Fruit fly (Drosophila melanogaster) whole organism, embryonic: ENCODE results near the gene Acp32CD.

Experiments
- Ada2b ChIP-seq: fragments of 200-800 bp; sonication (Bioruptor generic); IDR thresholded peaks from 2 replicates; pipeline ENCODE4 v1.3.6; 2022; ENCODE audit warnings: missing biosample characterization, missing genetic modification characterization
- Atf-2 ChIP-seq: fragments of 200-800 bp; sonication (Bioruptor generic); optimal IDR thresholded peaks from 2 replicates; lab custom pipeline; 2016; ENCODE audit warnings: missing biosample characterization, missing genetic modification characterization
- Atf6 ChIP-seq: fragments of 200-800 bp; sonication (Bioruptor generic); IDR thresholded peaks from 2 replicates; pipeline ENCODE4 v1.3.6; 2022; ENCODE audit warnings: missing biosample characterization, missing genetic modification characterization
- CG10565 ChIP-seq: fragments of 200-800 bp; sonication (Bioruptor generic); optimal IDR thresholded peaks from 3 replicates; lab custom pipeline; 2016; ENCODE audit warnings: missing biosample characterization, mild to moderate bottlenecking, missing genetic modification characterization
- CG10979 ChIP-seq: fragments of 200-800 bp; sonication (Bioruptor generic); optimal IDR thresholded peaks from 2 replicates; lab custom pipeline; 2018; ENCODE audit warnings: missing biosample characterization, mild to moderate bottlenecking, missing genetic modification characterization, moderate library complexity
- CG12299 ChIP-seq: fragments of 200-800 bp; sonication (Bioruptor generic); optimal IDR thresholded peaks from 2 replicates; lab custom pipeline; 2018; ENCODE audit warnings: missing biosample characterization, mild to moderate bottlenecking, missing genetic modification characterization
- CG13424 ChIP-seq: fragments of 200-800 bp; sonication (Bioruptor generic); optimal IDR thresholded peaks from 2 replicates; lab custom pipeline; 2019; ENCODE audit warnings: missing biosample characterization, mild to moderate bottlenecking, missing genetic modification characterization, moderate library complexity
- CG14050 ChIP-seq: fragments of 200-800 bp; sonication (Bioruptor generic); IDR thresholded peaks from 3 replicates; pipeline ENCODE4 v1.3.6; 2022; ENCODE audit warnings: missing biosample characterization, missing genetic modification characterization
- CG14965 ChIP-seq: fragments of 200-800 bp; sonication (Bioruptor generic); optimal IDR thresholded peaks from 2 replicates; lab custom pipeline; 2016; ENCODE audit warnings: missing biosample characterization, missing genetic modification characterization, borderline replicate concordance
- CG15269 ChIP-seq: fragments of 200-800 bp; sonication (Bioruptor generic); optimal IDR thresholded peaks from 2 replicates; lab custom pipeline; 2018; ENCODE audit warnings: missing biosample characterization, mild to moderate bottlenecking, missing genetic modification characterization, moderate library complexity
- CG15479 ChIP-seq: fragments of 200-800 bp; sonication (Bioruptor generic); optimal IDR thresholded peaks from 3 replicates; lab custom pipeline; 2019; ENCODE audit warnings: missing biosample characterization, mild to moderate bottlenecking, missing genetic modification characterization, moderate library complexity
- CG1792 ChIP-seq: fragments of 200-800 bp; sonication (Bioruptor generic); optimal IDR thresholded peaks from 2 replicates; lab custom pipeline; 2016; ENCODE audit warnings: missing biosample characterization, missing genetic modification characterization
- CG4730 ChIP-seq: fragments of 200-800 bp; sonication (Bioruptor generic); IDR thresholded peaks from 2 replicates; pipeline ENCODE4 v1.3.6; 2022; ENCODE audit warnings: missing biosample characterization, missing genetic modification characterization
- CG9727 ChIP-seq: fragments of 200-800 bp; sonication (Bioruptor generic); optimal IDR thresholded peaks from 3 replicates; lab custom pipeline; 2017; ENCODE audit warnings: missing biosample characterization, mild to moderate bottlenecking, missing genetic modification characterization
- CG9932 ChIP-seq: fragments of 200-800 bp; sonication (Bioruptor generic); IDR thresholded peaks from 2 replicates; pipeline ENCODE4 v1.3.6; 2022; ENCODE audit warnings: missing biosample characterization, missing genetic modification characterization
- CkIIα-i1 ChIP-seq: fragments of 200-800 bp; sonication (Bioruptor generic); IDR thresholded peaks from 2 replicates; pipeline ENCODE4 v1.3.6; 2022; ENCODE audit warnings: missing biosample characterization, missing genetic modification characterization
- CoRest ChIP-seq: fragments of 200-800 bp; sonication (Bioruptor generic); optimal IDR thresholded peaks from 3 replicates; lab custom pipeline; 2018; ENCODE audit warnings: missing biosample characterization, mild to moderate bottlenecking, missing genetic modification characterization, moderate library complexity
- Doc2 ChIP-seq: fragments of 200-800 bp; sonication (Bioruptor generic); IDR thresholded peaks from 2 replicates; pipeline ENCODE4 v1.3.6; 2022; ENCODE audit warnings: missing biosample characterization, missing genetic modification characterization
- Elba2 ChIP-seq: fragments of 200-800 bp; sonication (Bioruptor generic); optimal IDR thresholded peaks from 3 replicates; lab custom pipeline; 2016; ENCODE audit warnings: missing biosample characterization, missing genetic modification characterization
- Ets65A ChIP-seq: fragments of 200-800 bp; sonication (Bioruptor generic); peaks from one replicate; lab custom pipeline; 2016; ENCODE audit warnings: missing biosample characterization, missing genetic modification characterization
- Fer1 ChIP-seq: fragments of 200-800 bp; sonication (Bioruptor generic); optimal IDR thresholded peaks from 2 replicates; lab custom pipeline; 2017; ENCODE audit warnings: missing biosample characterization, mild to moderate bottlenecking, missing genetic modification characterization
- Fer3 ChIP-seq: fragments of 200-800 bp; sonication (Bioruptor generic); optimal IDR thresholded peaks from 2 replicates; lab custom pipeline; 2018; ENCODE audit warnings: missing biosample characterization, mild to moderate bottlenecking, missing genetic modification characterization, moderate library complexity
- HHEX ChIP-seq: fragments of 200-800 bp; sonication (Bioruptor generic); optimal IDR thresholded peaks from 3 replicates; lab custom pipeline; 2017; ENCODE audit warnings: missing biosample characterization, mild to moderate bottlenecking, missing genetic modification characterization, missing genetic modification reagents
- Ravus ChIP-seq: fragments of 200-800 bp; sonication (Bioruptor generic); IDR thresholded peaks from 2 replicates; pipeline ENCODE4 v1.3.6; 2022; ENCODE audit warnings: missing biosample characterization, missing genetic modification characterization
- Rx ChIP-seq: fragments of 200-800 bp; sonication (Bioruptor generic); IDR thresholded peaks from 2 replicates; pipeline ENCODE4 v1.3.6; 2022; ENCODE audit warnings: missing biosample characterization, missing genetic modification characterization
- Side ChIP-seq: fragments of 200-800 bp; sonication (Bioruptor generic); optimal IDR thresholded peaks from 2 replicates; lab custom pipeline; 2016; ENCODE audit warnings: missing biosample characterization, missing genetic modification characterization
- Sin3A ChIP-seq: fragments of >200 bp; optimal IDR thresholded peaks from 2 replicates; lab custom pipeline; 2018
- YL-1 ChIP-seq: fragments of 200-800 bp; sonication (Bioruptor generic); optimal IDR thresholded peaks from 3 replicates; lab custom pipeline; 2017; ENCODE audit warnings: missing biosample characterization, mild to moderate bottlenecking, missing genetic modification characterization
- ato ChIP-seq: fragments of 200-800 bp; sonication (Bioruptor generic); IDR thresholded peaks from 2 replicates; pipeline ENCODE4 v1.3.6; 2022; ENCODE audit warnings: missing biosample characterization, missing genetic modification characterization; ENCODE audit not compliant: partially characterized antibody
- bowl ChIP-seq: fragments of 200-800 bp; sonication (Bioruptor generic); IDR thresholded peaks from 2 replicates; pipeline ENCODE4 v1.3.6; 2022; ENCODE audit warnings: missing biosample characterization, missing genetic modification characterization
- chinmo ChIP-seq: fragments of 200-800 bp; sonication (Bioruptor generic); IDR thresholded peaks from 4 replicates; pipeline ENCODE4 v1.3.6; 2022; ENCODE audit warnings: missing biosample characterization, missing genetic modification characterization; ENCODE audit not compliant: partially characterized antibody
- crol ChIP-seq: fragments of 200-800 bp; sonication (Bioruptor generic); IDR thresholded peaks from 2 replicates; pipeline ENCODE4 v1.3.6; 2022; ENCODE audit warnings: missing biosample characterization, missing genetic modification characterization
- dmrt99B ChIP-seq: fragments of 200-800 bp; sonication (Bioruptor generic); optimal IDR thresholded peaks from 2 replicates; lab custom pipeline; 2018; ENCODE audit warnings: missing biosample characterization, mild to moderate bottlenecking, missing genetic modification characterization, moderate library complexity
- hbn ChIP-seq: fragments of 200-800 bp; sonication (Bioruptor generic); IDR thresholded peaks from 2 replicates; pipeline ENCODE4 v1.3.6; 2022; ENCODE audit warnings: missing biosample characterization, missing genetic modification characterization; ENCODE audit not compliant: partially characterized antibody
- hth ChIP-seq: fragments of >200 bp; optimal IDR thresholded peaks from 2 replicates; lab custom pipeline; 2017; ENCODE audit warnings: inconsistent platforms
- knrl ChIP-seq: fragments of 200-800 bp; sonication (Bioruptor generic); IDR thresholded peaks from 3 replicates; pipeline ENCODE4 v1.3.6; 2022; ENCODE audit warnings: missing biosample characterization, missing genetic modification characterization; ENCODE audit not compliant: partially characterized antibody
- lola ChIP-seq, 3 experiments: fragments of >200 bp in 2 of 3; fragments of 200-800 bp in 1 of 3; sonication (Bioruptor generic) in 1 of 3; optimal IDR thresholded peaks; 2 replicates each; lab custom pipeline; 2017 to 2019; ENCODE audit warnings: missing biosample characterization in 3 of 3, missing genetic modification characterization in 3 of 3, mild to moderate bottlenecking in 1 of 3, moderate library complexity in 1 of 3
- nau ChIP-seq: fragments of 200-800 bp; sonication (Bioruptor generic); optimal IDR thresholded peaks from 3 replicates; lab custom pipeline; 2017; ENCODE audit warnings: missing biosample characterization, mild to moderate bottlenecking, missing genetic modification characterization, missing genetic modification reagents
- pnt ChIP-seq: fragments of 200-800 bp; sonication (Bioruptor generic); optimal IDR thresholded peaks from 3 replicates; lab custom pipeline; 2016; ENCODE audit warnings: missing biosample characterization, missing genetic modification characterization
- prd ChIP-seq, 3 experiments: fragments of >200 bp in 2 of 3; fragments of 200-800 bp in 1 of 3; sonication (Bioruptor generic) in 1 of 3; optimal IDR thresholded peaks in 2 of 3; IDR thresholded peaks in 1 of 3; 2 replicates in 2 of 3; 3 replicates in 1 of 3; pipeline versions ENCODE4 v1.3.6 to Lab custom; 2017 to 2022; ENCODE audit warnings: missing biosample characterization in 1 of 3, missing genetic modification characterization in 1 of 3
- pzg ChIP-seq: fragments of 200-800 bp; sonication (Bioruptor generic); optimal IDR thresholded peaks from 3 replicates; lab custom pipeline; 2018; ENCODE audit warnings: missing biosample characterization, mild to moderate bottlenecking, missing genetic modification characterization, moderate library complexity
- sima ChIP-seq: fragments of 200-800 bp; sonication (Bioruptor generic); optimal IDR thresholded peaks from 2 replicates; lab custom pipeline; 2016; ENCODE audit warnings: missing biosample characterization, missing genetic modification characterization
- sob ChIP-seq: fragments of 200-800 bp; sonication (Bioruptor generic); IDR thresholded peaks from 2 replicates; pipeline ENCODE4 v1.3.6; 2022; ENCODE audit warnings: missing biosample characterization, missing genetic modification characterization
- toy ChIP-seq: fragments of 200-800 bp; sonication (Bioruptor generic); IDR thresholded peaks from 2 replicates; pipeline ENCODE4 v1.3.6; 2022; ENCODE audit warnings: missing biosample characterization, missing genetic modification characterization
- ttk ChIP-seq: fragments of 200-800 bp; sonication (Bioruptor generic); IDR thresholded peaks from 2 replicates; pipeline ENCODE4 v2.1.2; 2022; ENCODE audit warnings: missing biosample characterization, missing genetic modification characterization
- twi ChIP-seq: fragments of 200-800 bp; optimal IDR thresholded peaks from 2 replicates; lab custom pipeline; 2019; ENCODE audit warnings: missing biosample characterization, mild to moderate bottlenecking, missing genetic modification characterization, moderate library complexity
- yki ChIP-seq: fragments of >200 bp; optimal IDR thresholded peaks from 3 replicates; lab custom pipeline; 2018
- zen ChIP-seq: fragments of 200-800 bp; sonication (Bioruptor generic); optimal IDR thresholded peaks from 3 replicates; lab custom pipeline; 2018; ENCODE audit warnings: missing biosample characterization, mild to moderate bottlenecking, missing genetic modification characterization, moderate library complexity

Gene Acp32CD

dm6 chr2L:11037583-11038517 lies 22.4 kb downstream of the Acp32CD start (continued):
- TF ChIP-seq sob (0 out of 2 replicates have a peak, but pooled peaks have one; percentile 27), Elba2 (GFP tag; lab: Kevin White, UChicago) (no peak), nau (peak; percentile 34), hbn (GFP tag; lab: Robert Waterston, UW) (no peak), toy (no peak), Ada2b (GFP tag; lab: Robert Waterston, UW) (no peak), bowl (GFP tag; lab: Robert Waterston, UW) (no peak), sima (GFP tag; lab: Kevin White, UChicago) (no peak), HHEX (no peak), CG14050 (GFP tag; lab: Robert Waterston, UW) (no peak), CG15479 (GFP tag; lab: Kevin White, UChicago) (no peak), Rx (GFP tag; lab: Robert Waterston, UW) (no peak), CkIIα-i1 (GFP tag; lab: Robert Waterston, UW) (no peak), Atf-2 (GFP tag; lab: Kevin White, UChicago) (no peak), CG13424 (tag; lab: Kevin White, UChicago) (peak; percentile 63), CG9932 (GFP tag; lab: Robert Waterston, UW) (no peak), lola (GFP tag; optimal IDR thresholded peaks at IDR 0.05; lab: Kevin White, UChicago) (peak in 1 of 3 experiments; percentile 76), CG1792 (GFP tag; lab: Kevin White, UChicago) (no peak), CG14965 (GFP tag; lab: Kevin White, UChicago) (no peak), Ets65A (peak; percentile 67), CG15269 (tag; lab: Kevin White, UChicago) (peak; percentile 65), CG10565 (no peak), CG10979 (peak; percentile 74), pzg (no peak), yki (lab: Kevin White, UChicago) (no peak), YL-1 (no peak), ttk (GFP tag; lab: Robert Waterston, UW) (peak; percentile 33; the same call in 1 of the 2 replicates), ato (no peak), pnt (GFP tag; lab: Kevin White, UChicago) (peak; percentile 24), twi (tag; lab: Kevin White, UChicago) (peak; percentile 49), CG4730 (GFP tag; lab: Robert Waterston, UW) (peak; percentile 22; the same call in 1 of the 2 replicates), hth (no peak), CoRest (tag; lab: Kevin White, UChicago) (peak; percentile 70), CG9727 (GFP tag; lab: Kevin White, UChicago) (peak; percentile 54), chinmo (GFP tag; lab: Robert Waterston, UW) (0 out of 4 replicates have a peak, but pooled peaks have one; percentile 9), Sin3A (lab: Kevin White, UChicago) (no peak), CG12299 (no peak), zen (no peak), knrl (no peak), Side (peak; percentile 27), crol (peak; percentile 88), Fer1 (peak; percentile 33), Ravus (GFP tag; lab: Robert Waterston, UW) (no peak; the same call in 1 of the 2 replicates), Fer3 (tag; lab: Kevin White, UChicago) (peak; percentile 29), prd (optimal IDR thresholded peaks at IDR 0.05; lab: Kevin White, UChicago) (no peak), prd (GFP tag; IDR thresholded peaks at IDR 0.05; lab: Robert Waterston, UW) (peak; percentile 6; the same call in 1 of the 3 replicates), Atf6 (peak; percentile 55; the same call in 1 of the 2 replicates), dmrt99B (tag; lab: Kevin White, UChicago) (peak; percentile 50), Doc2 (GFP tag; lab: Robert Waterston, UW) (no peak)
